Fruit fly (Drosophila melanogaster) whole organism, embryonic: Measurements from ENCODE around the gene CG33966.

Experiments
- Asciz ChIP-seq: fragments of 200-800 bp; sonication (Bioruptor generic); optimal IDR thresholded peaks from 2 replicates; lab custom pipeline; 2017; ENCODE audit warnings: missing biosample characterization, mild to moderate bottlenecking, missing genetic modification characterization, missing genetic modification reagents
- Atf6 ChIP-seq: fragments of 200-800 bp; sonication (Bioruptor generic); IDR thresholded peaks from 2 replicates; pipeline ENCODE4 v1.3.6; 2022; ENCODE audit warnings: missing biosample characterization, missing genetic modification characterization
- CG10959 ChIP-seq: fragments of 200-800 bp; sonication (Bioruptor generic); IDR thresholded peaks from 2 replicates; pipeline ENCODE4 v1.3.6; 2022; ENCODE audit warnings: missing biosample characterization, missing genetic modification characterization
- CG11695 ChIP-seq: fragments of 200-800 bp; sonication (Bioruptor generic); IDR thresholded peaks from 3 replicates; pipeline ENCODE4 v1.3.6; 2022; ENCODE audit warnings: missing biosample characterization, missing genetic modification characterization
- CG12071 ChIP-seq: fragments of 200-800 bp; sonication (Bioruptor generic); optimal IDR thresholded peaks from 3 replicates; lab custom pipeline; 2018; ENCODE audit warnings: missing biosample characterization, mild to moderate bottlenecking, missing genetic modification characterization
- CG15269 ChIP-seq: fragments of 200-800 bp; sonication (Bioruptor generic); optimal IDR thresholded peaks from 2 replicates; lab custom pipeline; 2018; ENCODE audit warnings: missing biosample characterization, mild to moderate bottlenecking, missing genetic modification characterization, moderate library complexity
- CG15601 ChIP-seq: fragments of 200-800 bp; sonication (Bioruptor generic); optimal IDR thresholded peaks from 3 replicates; lab custom pipeline; 2019; ENCODE audit warnings: missing biosample characterization, mild to moderate bottlenecking, missing genetic modification characterization, moderate library complexity
- CG15696 ChIP-seq: fragments of 200-800 bp; sonication (Bioruptor generic); optimal IDR thresholded peaks from 2 replicates; lab custom pipeline; 2019; ENCODE audit warnings: missing biosample characterization, mild to moderate bottlenecking, missing genetic modification characterization, moderate library complexity
- CG16815 ChIP-seq: fragments of 200-800 bp; sonication (Bioruptor generic); optimal IDR thresholded peaks from 3 replicates; lab custom pipeline; 2017; ENCODE audit warnings: missing biosample characterization, mild to moderate bottlenecking, missing genetic modification characterization
- CG17186 ChIP-seq: fragments of 200-800 bp; sonication (Bioruptor generic); optimal IDR thresholded peaks from 3 replicates; lab custom pipeline; 2017; ENCODE audit warnings: missing biosample characterization, missing genetic modification reagents, missing genetic modification characterization
- CG17359 ChIP-seq: fragments of 200-800 bp; sonication (Bioruptor generic); optimal IDR thresholded peaks from 3 replicates; lab custom pipeline; 2018; ENCODE audit warnings: missing biosample characterization, mild to moderate bottlenecking, missing genetic modification characterization, moderate library complexity
- CG17385 ChIP-seq: fragments of 200-800 bp; sonication (Bioruptor generic); optimal IDR thresholded peaks from 3 replicates; lab custom pipeline; 2018; ENCODE audit warnings: missing biosample characterization, mild to moderate bottlenecking, missing genetic modification characterization
- CG18476 ChIP-seq: fragments of 200-800 bp; sonication (Bioruptor generic); optimal IDR thresholded peaks from 2 replicates; lab custom pipeline; 2016; ENCODE audit warnings: missing biosample characterization, mild to moderate bottlenecking, missing genetic modification characterization
- CG18599 ChIP-seq: fragments of 200-800 bp; sonication (Bioruptor generic); optimal IDR thresholded peaks from 3 replicates; lab custom pipeline; 2017; ENCODE audit warnings: missing biosample characterization, missing genetic modification characterization, mild to moderate bottlenecking, moderate library complexity, missing genetic modification reagents
- CG31441 ChIP-seq: fragments of 200-800 bp; sonication (Bioruptor generic); IDR thresholded peaks from 2 replicates; pipeline ENCODE4 v1.3.6; 2022; ENCODE audit warnings: missing biosample characterization, missing genetic modification characterization
- CG32532 ChIP-seq: fragments of 200-800 bp; sonication (Bioruptor generic); IDR thresholded peaks from 2 replicates; pipeline ENCODE4 v1.3.6; 2022; ENCODE audit warnings: missing biosample characterization, missing genetic modification characterization
- CG32767 ChIP-seq: fragments of 200-800 bp; sonication (Bioruptor generic); IDR thresholded peaks from 2 replicates; pipeline ENCODE4 v1.3.6; 2022; ENCODE audit warnings: missing biosample characterization, missing genetic modification characterization
- CG3407 ChIP-seq: fragments of 200-800 bp; sonication (Bioruptor generic); optimal IDR thresholded peaks from 2 replicates; lab custom pipeline; 2018; ENCODE audit warnings: missing biosample characterization, mild to moderate bottlenecking, missing genetic modification characterization
- CG4282 ChIP-seq: fragments of 200-800 bp; sonication (Bioruptor generic); optimal IDR thresholded peaks from 2 replicates; lab custom pipeline; 2016; ENCODE audit warnings: missing biosample characterization, missing genetic modification characterization
- CG4820 ChIP-seq: fragments of 200-800 bp; sonication (Bioruptor generic); optimal IDR thresholded peaks from 3 replicates; lab custom pipeline; 2016; ENCODE audit warnings: missing biosample characterization, missing genetic modification characterization
- CG4854 ChIP-seq: fragments of 200-800 bp; sonication (Bioruptor generic); optimal IDR thresholded peaks from 2 replicates; lab custom pipeline; 2016; ENCODE audit warnings: missing biosample characterization, missing genetic modification characterization, inconsistent platforms
- CG6854 ChIP-seq: fragments of 200-800 bp; sonication (Bioruptor generic); optimal IDR thresholded peaks from 3 replicates; lab custom pipeline; 2017; ENCODE audit warnings: missing biosample characterization, mild to moderate bottlenecking, missing genetic modification characterization
- CG7372 ChIP-seq: fragments of 200-800 bp; sonication (Bioruptor generic); IDR thresholded peaks from 2 replicates; pipeline ENCODE4 v1.3.6; 2022; ENCODE audit warnings: missing biosample characterization, missing genetic modification characterization
- CoRest ChIP-seq: fragments of 200-800 bp; sonication (Bioruptor generic); optimal IDR thresholded peaks from 3 replicates; lab custom pipeline; 2018; ENCODE audit warnings: missing biosample characterization, mild to moderate bottlenecking, missing genetic modification characterization, moderate library complexity
- D ChIP-seq, 2 experiments: fragments of 200-800 bp in 1 of 2; fragments of >200 bp in 1 of 2; sonication (Bioruptor generic) in 1 of 2; optimal IDR thresholded peaks; 2 replicates in 1 of 2; 3 replicates in 1 of 2; lab custom pipeline; 2017; ENCODE audit warnings: mild to moderate bottlenecking in 1 of 2, missing biosample characterization in 1 of 2, missing genetic modification characterization in 1 of 2, missing genetic modification reagents in 1 of 2
- Dref ChIP-seq: fragments of 200-800 bp; sonication (Bioruptor generic); IDR thresholded peaks from 2 replicates; pipeline ENCODE4 v1.3.6; 2022; ENCODE audit warnings: missing biosample characterization, missing genetic modification characterization
- Ets65A ChIP-seq: fragments of 200-800 bp; sonication (Bioruptor generic); peaks from one replicate; lab custom pipeline; 2016; ENCODE audit warnings: missing biosample characterization, missing genetic modification characterization
- Fer2 ChIP-seq: fragments of 200-800 bp; sonication (Bioruptor generic); optimal IDR thresholded peaks from 2 replicates; lab custom pipeline; 2018; ENCODE audit warnings: missing biosample characterization, mild to moderate bottlenecking, missing genetic modification characterization, moderate library complexity
- H15 ChIP-seq: fragments of 200-800 bp; sonication (Bioruptor generic); IDR thresholded peaks from 3 replicates; pipeline ENCODE4 v1.3.6; 2022; ENCODE audit warnings: missing biosample characterization, missing genetic modification characterization
- H2.0 ChIP-seq: fragments of 200-800 bp; sonication (Bioruptor generic); IDR thresholded peaks from 2 replicates; pipeline ENCODE4 v1.3.6; 2022; ENCODE audit warnings: missing biosample characterization, missing genetic modification characterization
- Mrtf ChIP-seq: fragments of 200-800 bp; sonication (Bioruptor generic); IDR thresholded peaks from 3 replicates; pipeline ENCODE4 v1.3.6; 2022; ENCODE audit warnings: missing biosample characterization, missing genetic modification characterization
- NK7.1 ChIP-seq: fragments of 200-800 bp; sonication (Bioruptor generic); optimal IDR thresholded peaks from 3 replicates; lab custom pipeline; 2016; ENCODE audit warnings: missing biosample characterization, missing genetic modification characterization
- PHDP ChIP-seq: fragments of 200-800 bp; sonication (Bioruptor generic); optimal IDR thresholded peaks from 3 replicates; lab custom pipeline; 2018; ENCODE audit warnings: missing biosample characterization, mild to moderate bottlenecking, missing genetic modification characterization, moderate library complexity
- bigmax ChIP-seq: fragments of 200-800 bp; sonication (Bioruptor generic); optimal IDR thresholded peaks from 2 replicates; lab custom pipeline; 2018; ENCODE audit warnings: missing biosample characterization, mild to moderate bottlenecking, missing genetic modification characterization
- esg ChIP-seq: fragments of 200-800 bp; sonication (Bioruptor generic); conservative IDR thresholded peaks from 2 replicates; pipeline ENCODE4 v1.3.6; 2022; ENCODE audit warnings: missing biosample characterization, missing genetic modification characterization
- eve ChIP-seq, 2 experiments: fragments of >200 bp; optimal IDR thresholded peaks; 2 replicates each; lab custom pipeline; 2017; ENCODE audit warnings: missing biosample characterization in 2 of 2, missing genetic modification characterization in 2 of 2
- gcm2 ChIP-seq: fragments of 200-800 bp; sonication (Bioruptor generic); optimal IDR thresholded peaks from 2 replicates; lab custom pipeline; 2016; ENCODE audit warnings: missing biosample characterization, missing genetic modification characterization
- gem ChIP-seq: fragments of 200-800 bp; sonication (Bioruptor generic); optimal IDR thresholded peaks from 2 replicates; lab custom pipeline; 2019; ENCODE audit warnings: missing biosample characterization, mild to moderate bottlenecking, missing genetic modification characterization, moderate library complexity
- gsb-n ChIP-seq: fragments of 200-800 bp; sonication (Bioruptor generic); optimal IDR thresholded peaks from 3 replicates; lab custom pipeline; 2018; ENCODE audit warnings: missing biosample characterization, mild to moderate bottlenecking, missing genetic modification characterization
- ind ChIP-seq: fragments of 200-800 bp; sonication (Bioruptor generic); optimal IDR thresholded peaks from 3 replicates; lab custom pipeline; 2016; ENCODE audit warnings: missing biosample characterization, missing genetic modification characterization
- jigr1 ChIP-seq: fragments of 200-800 bp; sonication (Bioruptor generic); IDR thresholded peaks from 3 replicates; pipeline ENCODE4 v1.3.6; 2022; ENCODE audit warnings: missing biosample characterization, missing genetic modification characterization
- jumu ChIP-seq: fragments of 200-800 bp; sonication (Bioruptor generic); optimal IDR thresholded peaks from 3 replicates; lab custom pipeline; 2016; ENCODE audit warnings: missing biosample characterization, missing genetic modification characterization
- lola ChIP-seq, 3 experiments: fragments of >200 bp in 2 of 3; fragments of 200-800 bp in 1 of 3; sonication (Bioruptor generic) in 1 of 3; optimal IDR thresholded peaks; 2 replicates each; lab custom pipeline; 2017 to 2019; ENCODE audit warnings: missing biosample characterization in 3 of 3, missing genetic modification characterization in 3 of 3, mild to moderate bottlenecking in 1 of 3, moderate library complexity in 1 of 3
- maf-S ChIP-seq: fragments of 200-800 bp; sonication (Bioruptor generic); optimal IDR thresholded peaks from 2 replicates; lab custom pipeline; 2016; ENCODE audit warnings: missing biosample characterization, missing genetic modification characterization
- nau ChIP-seq: fragments of 200-800 bp; sonication (Bioruptor generic); optimal IDR thresholded peaks from 3 replicates; lab custom pipeline; 2017; ENCODE audit warnings: missing biosample characterization, mild to moderate bottlenecking, missing genetic modification characterization, missing genetic modification reagents
- prd ChIP-seq, 3 experiments: fragments of >200 bp in 2 of 3; fragments of 200-800 bp in 1 of 3; sonication (Bioruptor generic) in 1 of 3; optimal IDR thresholded peaks in 2 of 3; IDR thresholded peaks in 1 of 3; 2 replicates in 2 of 3; 3 replicates in 1 of 3; pipeline versions ENCODE4 v1.3.6 to Lab custom; 2017 to 2022; ENCODE audit warnings: missing biosample characterization in 1 of 3, missing genetic modification characterization in 1 of 3
- ranshi ChIP-seq: fragments of 200-800 bp; sonication (Bioruptor generic); IDR thresholded peaks from 2 replicates; pipeline ENCODE4 v1.3.6; 2022; ENCODE audit warnings: missing biosample characterization, missing genetic modification characterization
- slou ChIP-seq: fragments of 200-800 bp; sonication (Bioruptor generic); optimal IDR thresholded peaks from 3 replicates; lab custom pipeline; 2016; ENCODE audit warnings: missing biosample characterization, missing genetic modification characterization
- tin ChIP-seq: fragments of 200-800 bp; sonication (Bioruptor generic); optimal IDR thresholded peaks from 3 replicates; lab custom pipeline; 2016; ENCODE audit warnings: missing biosample characterization, missing genetic modification characterization
- trh ChIP-seq: fragments of 200-800 bp; sonication (Bioruptor generic); optimal IDR thresholded peaks from 2 replicates; lab custom pipeline; 2016; ENCODE audit warnings: missing biosample characterization, missing genetic modification characterization

The CG33966 gene

dm6 chr3L:1216460-1216859 is 17.5 kb upstream of the CG33966 start:
- TF ChIP-seq CG17186 (GFP tag; lab: Kevin White, UChicago) = peak; percentile 1
- peak; percentile 17 for TF ChIP-seq CG3407 (GFP tag; lab: Kevin White, UChicago)
- TF ChIP-seq CG4854 = no peak
- no peak for TF ChIP-seq jigr1
- no peak for TF ChIP-seq Dref (GFP tag; lab: Robert Waterston, UW)
- peak; percentile 38 for TF ChIP-seq CoRest
- no peak for TF ChIP-seq CG16815 (GFP tag; lab: Kevin White, UChicago)
- TF ChIP-seq CG11695 (GFP tag; lab: Robert Waterston, UW) = peak; percentile 45; the same call in 1 of the 3 replicates
- TF ChIP-seq Mrtf (GFP tag; lab: Robert Waterston, UW) = no peak
- TF ChIP-seq nau (GFP tag; lab: Kevin White, UChicago) = peak; percentile 14
- TF ChIP-seq D (optimal IDR thresholded peaks at IDR 0.05; lab: Kevin White, UChicago) = no peak
- peak; percentile 48 for TF ChIP-seq D (GFP tag; optimal IDR thresholded peaks at IDR 0.05; lab: Kevin White, UChicago)
- TF ChIP-seq CG7372 (GFP tag; lab: Robert Waterston, UW) = no peak
- TF ChIP-seq CG4282 = no peak
- TF ChIP-seq Asciz = peak; percentile 53
- TF ChIP-seq CG15269 = peak; percentile 15
- TF ChIP-seq Ets65A (GFP tag; lab: Kevin White, UChicago) = peak; percentile 75
- TF ChIP-seq CG18476 (GFP tag; lab: Kevin White, UChicago) = peak; percentile 18
- no peak for TF ChIP-seq H2.0 (GFP tag; lab: Robert Waterston, UW)
- TF ChIP-seq tin (GFP tag; lab: Kevin White, UChicago) = peak; percentile 53
- TF ChIP-seq CG4820 (GFP tag; lab: Kevin White, UChicago) = peak; percentile 63
- peak; percentile 48 for TF ChIP-seq CG15696 (tag; lab: Kevin White, UChicago)
- peak; percentile 4 for TF ChIP-seq CG12071 (GFP tag; lab: Kevin White, UChicago)
- peak; percentile 49 for TF ChIP-seq ind
- TF ChIP-seq CG31441 (GFP tag; lab: Robert Waterston, UW) = peak; percentile 48
- no peak for TF ChIP-seq Fer2 (tag; lab: Kevin White, UChicago)
- TF ChIP-seq CG32532 (GFP tag; lab: Robert Waterston, UW) = 0 out of 2 replicates have a peak, but pooled peaks have one; percentile 17
- peak; percentile 54 for TF ChIP-seq CG10959
- peak; percentile 35 for TF ChIP-seq PHDP (tag; lab: Kevin White, UChicago)
- TF ChIP-seq eve (GFP tag; optimal IDR thresholded peaks at IDR 0.05; lab: Kevin White, UChicago) = no peak
- no peak for TF ChIP-seq maf-S (GFP tag; lab: Kevin White, UChicago)
- peak; percentile 32 for TF ChIP-seq CG17385 (GFP tag; lab: Kevin White, UChicago)
- no peak for TF ChIP-seq slou (GFP tag; lab: Kevin White, UChicago)
- TF ChIP-seq jumu (GFP tag; lab: Kevin White, UChicago) = peak; percentile 32
- TF ChIP-seq NK7.1 (GFP tag; lab: Kevin White, UChicago) = no peak
- peak; percentile 37; the same call in 1 of the 2 replicates for TF ChIP-seq CG32767 (GFP tag; lab: Robert Waterston, UW)
- 0 out of 3 replicates have a peak, but pooled peaks have one; percentile 37 for TF ChIP-seq H15 (GFP tag; lab: Robert Waterston, UW)
- TF ChIP-seq CG17359 = peak; percentile 62
- TF ChIP-seq trh (GFP tag; lab: Kevin White, UChicago) = no peak
- TF ChIP-seq gem (tag; lab: Kevin White, UChicago) = peak; percentile 65
- TF ChIP-seq CG15601 (tag; lab: Kevin White, UChicago) = peak; percentile 29
- peak in 1 of 3 experiments; percentile 44 for TF ChIP-seq lola (GFP tag; optimal IDR thresholded peaks at IDR 0.05; lab: Kevin White, UChicago)
- no peak for TF ChIP-seq prd (optimal IDR thresholded peaks at IDR 0.05; lab: Kevin White, UChicago)
- TF ChIP-seq prd (GFP tag; IDR thresholded peaks at IDR 0.05; lab: Robert Waterston, UW) = peak; percentile 73; the same call in 2 of the 3 replicates
- no peak for TF ChIP-seq CG6854 (GFP tag; lab: Kevin White, UChicago)
- TF ChIP-seq esg (GFP tag; lab: Robert Waterston, UW) = peak; percentile 29
- 0 out of 2 replicates have a peak, but pooled peaks have one; percentile 24 for TF ChIP-seq Atf6 (GFP tag; lab: Robert Waterston, UW)
- TF ChIP-seq gcm2 (GFP tag; lab: Kevin White, UChicago) = no peak
- TF ChIP-seq ranshi (GFP tag; lab: Robert Waterston, UW) = peak; percentile 55; the same call in 1 of the 2 replicates
- peak; percentile 58 for TF ChIP-seq gsb-n (tag; lab: Kevin White, UChicago)
- TF ChIP-seq CG18599 (GFP tag; lab: Kevin White, UChicago) = peak; percentile 29
- no peak for TF ChIP-seq bigmax
